Fruit fly (Drosophila melanogaster) whole organism, adult: ENCODE data around the gene Boh2.

Experiments
- CG11617 ChIP-seq: fragments of 200-800 bp; sonication (Bioruptor generic); optimal IDR thresholded peaks from 2 replicates; lab custom pipeline; 2017; ENCODE audit warnings: mild to moderate bottlenecking, missing biosample characterization, missing genetic modification reagents, missing genetic modification characterization
- CG12768 ChIP-seq: fragments of 200-800 bp; sonication (Bioruptor generic); optimal IDR thresholded peaks from 2 replicates; lab custom pipeline; 2017; ENCODE audit warnings: missing biosample characterization, missing genetic modification characterization, mild to moderate bottlenecking, moderate library complexity, missing genetic modification reagents
- CG14711 ChIP-seq: fragments of 200-800 bp; sonication (Bioruptor generic); optimal IDR thresholded peaks from 2 replicates; lab custom pipeline; 2018; ENCODE audit warnings: missing biosample characterization, mild to moderate bottlenecking, missing genetic modification characterization, moderate library complexity
- CG1620 ChIP-seq: fragments of 200-800 bp; sonication (Bioruptor generic); optimal IDR thresholded peaks from 2 replicates; lab custom pipeline; 2016; ENCODE audit warnings: missing biosample characterization, missing genetic modification characterization
- CG33017 ChIP-seq: fragments of 200-800 bp; sonication (Bioruptor generic); optimal IDR thresholded peaks from 2 replicates; lab custom pipeline; 2018; ENCODE audit warnings: missing biosample characterization, mild to moderate bottlenecking, missing genetic modification characterization, moderate library complexity
- CG5204 ChIP-seq: fragments of 200-800 bp; sonication (Bioruptor generic); optimal IDR thresholded peaks from 2 replicates; lab custom pipeline; 2016; ENCODE audit warnings: missing biosample characterization, missing genetic modification characterization
- CG7045 ChIP-seq: fragments of 200-800 bp; sonication (Bioruptor generic); optimal IDR thresholded peaks from 2 replicates; lab custom pipeline; 2017; ENCODE audit warnings: missing biosample characterization, mild to moderate bottlenecking, missing genetic modification characterization
- CG7101 ChIP-seq: fragments of 200-800 bp; sonication (Bioruptor generic); optimal IDR thresholded peaks from 2 replicates; lab custom pipeline; 2018; ENCODE audit warnings: missing biosample characterization, mild to moderate bottlenecking, missing genetic modification characterization, moderate library complexity
- Clk ChIP-seq: fragments of 200-800 bp; sonication (Bioruptor generic); optimal IDR thresholded peaks from 2 replicates; lab custom pipeline; 2017; ENCODE audit warnings: missing biosample characterization, missing genetic modification characterization
- Crg-1 ChIP-seq: fragments of 200-800 bp; sonication (Bioruptor generic); optimal IDR thresholded peaks from 2 replicates; lab custom pipeline; 2016; ENCODE audit warnings: missing biosample characterization, missing genetic modification characterization
- Hr96 ChIP-seq: fragments of 200-800 bp; sonication (Bioruptor generic); optimal IDR thresholded peaks from 2 replicates; lab custom pipeline; 2016; ENCODE audit warnings: missing biosample characterization, missing genetic modification characterization
- Mnt ChIP-seq: fragments of 200-800 bp; sonication (Bioruptor generic); optimal IDR thresholded peaks from 2 replicates; lab custom pipeline; 2016; ENCODE audit warnings: missing biosample characterization, mild to moderate bottlenecking, missing genetic modification characterization
- bab1 ChIP-seq: fragments of 200-800 bp; sonication (Bioruptor generic); optimal IDR thresholded peaks from 3 replicates; lab custom pipeline; 2019; ENCODE audit warnings: missing biosample characterization, mild to moderate bottlenecking, missing genetic modification characterization, moderate library complexity
- cic ChIP-seq: fragments of 200-800 bp; sonication (Bioruptor generic); optimal IDR thresholded peaks from 2 replicates; lab custom pipeline; 2017; ENCODE audit warnings: missing biosample characterization, mild to moderate bottlenecking, missing genetic modification characterization, moderate library complexity
- cnc ChIP-seq, 2 experiments: fragments of >200 bp; optimal IDR thresholded peaks; 2 replicates each; lab custom pipeline; 2017
- kay ChIP-seq: fragments of 200-800 bp; sonication (Bioruptor generic); peaks from one replicate; lab custom pipeline; 2016; ENCODE audit warnings: missing biosample characterization, missing genetic modification characterization, borderline replicate concordance
- ovo ChIP-seq: fragments of 200-800 bp; sonication (Bioruptor generic); optimal IDR thresholded peaks from 2 replicates; lab custom pipeline; 2016; ENCODE audit warnings: missing biosample characterization, missing genetic modification characterization
- pad ChIP-seq: fragments of 200-800 bp; sonication (Bioruptor generic); optimal IDR thresholded peaks from 3 replicates; lab custom pipeline; 2017; ENCODE audit warnings: missing biosample characterization, missing genetic modification characterization, mild to moderate bottlenecking, moderate library complexity, missing genetic modification reagents
- tj ChIP-seq: fragments of 200-800 bp; sonication (Bioruptor generic); optimal IDR thresholded peaks from 3 replicates; lab custom pipeline; 2017; ENCODE audit warnings: missing biosample characterization, mild to moderate bottlenecking, missing genetic modification characterization, moderate library complexity
- toe ChIP-seq: fragments of 200-800 bp; sonication (Bioruptor generic); optimal IDR thresholded peaks from 2 replicates; lab custom pipeline; 2016; ENCODE audit warnings: missing biosample characterization, missing genetic modification characterization

Gene Boh2

DNA sequence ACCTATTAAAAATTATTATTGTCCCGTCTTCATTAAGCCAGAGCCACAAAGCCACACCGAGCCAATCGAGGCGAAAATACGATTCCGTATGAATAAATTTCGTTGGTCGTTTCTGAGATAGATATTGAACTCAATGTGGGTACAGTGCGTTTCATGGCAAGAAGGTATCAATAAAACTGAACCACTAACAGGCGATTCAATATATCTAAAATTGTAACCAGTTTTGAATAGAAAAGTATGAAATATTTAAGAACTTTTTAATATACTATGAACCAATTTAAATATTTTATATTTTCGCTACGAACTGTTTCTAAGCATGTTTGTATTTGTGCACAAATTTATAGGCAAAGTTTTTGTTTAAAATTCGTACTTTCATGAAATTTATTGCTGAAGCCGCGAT is 20.2 kb downstream of the Boh2 start:
- no peak for TF ChIP-seq cic
- TF ChIP-seq cnc (optimal IDR thresholded peaks at IDR 0.05; lab: Kevin White, UChicago): no peak
- no peak for TF ChIP-seq CG7101 (tag; lab: Kevin White, UChicago)
- TF ChIP-seq Mnt: no peak
- TF ChIP-seq Clk: no peak
- no peak for TF ChIP-seq bab1 (GFP tag; lab: Kevin White, UChicago)
- no peak for TF ChIP-seq CG1620
- no peak for TF ChIP-seq Crg-1
- no peak for TF ChIP-seq Hr96 (GFP tag; lab: Kevin White, UChicago)
- no peak for TF ChIP-seq kay (GFP tag; lab: Kevin White, UChicago)
- TF ChIP-seq tj (GFP tag; lab: Kevin White, UChicago): no peak
- TF ChIP-seq CG5204: no peak
- no peak for TF ChIP-seq pad (GFP tag; lab: Kevin White, UChicago)
- no peak for TF ChIP-seq ovo (GFP tag; lab: Kevin White, UChicago)
- TF ChIP-seq CG7045: no peak
- no peak for TF ChIP-seq CG33017 (tag; lab: Kevin White, UChicago)
- TF ChIP-seq CG12768 (GFP tag; lab: Kevin White, UChicago): no peak
- TF ChIP-seq toe: no peak
- TF ChIP-seq CG14711: no peak

dm6 chr2L:11200734-11201133 is 21.9 kb downstream of the Boh2 start:
- no peak for TF ChIP-seq kay (GFP tag; lab: Kevin White, UChicago)
- TF ChIP-seq CG33017 (tag; lab: Kevin White, UChicago): no peak
- TF ChIP-seq cic: no peak
- no peak for TF ChIP-seq tj (GFP tag; lab: Kevin White, UChicago)
- TF ChIP-seq toe: no peak
- no peak for TF ChIP-seq cnc (optimal IDR thresholded peaks at IDR 0.05; lab: Kevin White, UChicago)
- TF ChIP-seq Crg-1: no peak
- TF ChIP-seq pad (GFP tag; lab: Kevin White, UChicago): no peak
- TF ChIP-seq CG14711: no peak
- TF ChIP-seq Hr96 (GFP tag; lab: Kevin White, UChicago): no peak
- TF ChIP-seq CG11617 (GFP tag; lab: Kevin White, UChicago): no peak
- no peak for TF ChIP-seq CG1620
- no peak for TF ChIP-seq CG7045
- no peak for TF ChIP-seq Clk
- no peak for TF ChIP-seq CG5204
- no peak for TF ChIP-seq ovo (GFP tag; lab: Kevin White, UChicago)
- TF ChIP-seq CG12768 (GFP tag; lab: Kevin White, UChicago): no peak
- no peak for TF ChIP-seq Mnt

DNA sequence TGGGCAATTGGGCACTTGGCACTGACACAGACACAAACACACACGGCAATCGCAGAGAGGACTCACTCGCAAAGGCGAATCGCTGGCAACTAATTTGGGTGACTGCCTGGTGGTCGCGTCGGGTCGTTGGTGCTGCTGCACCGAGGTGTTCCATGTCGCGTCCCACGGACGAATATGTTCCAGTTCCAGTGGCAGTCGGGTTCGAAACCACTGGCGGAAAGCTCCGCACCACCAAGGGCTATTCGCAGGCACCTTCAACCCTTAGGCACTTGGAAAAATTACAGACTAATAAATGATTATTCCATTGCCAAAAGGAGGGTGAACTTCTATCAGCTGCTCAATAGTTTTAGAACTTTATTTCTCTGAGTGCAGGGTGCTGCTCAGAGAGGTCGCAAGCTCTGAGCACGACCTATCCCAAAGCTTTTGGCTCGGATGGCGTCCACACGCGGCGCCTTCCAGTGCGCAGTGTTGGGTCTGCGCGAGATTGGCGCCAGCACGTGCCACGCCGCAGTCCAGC is 24.7 kb downstream of the Boh2 start, which contains the start of gene Ca-beta:
Gene Ca-beta, minus strand, starts transcription at position 51 of the 517 bp plus-strand sequence.
- TF ChIP-seq bab1 (GFP tag; lab: Kevin White, UChicago): no peak
- peak; percentile 9 for TF ChIP-seq CG33017 (tag; lab: Kevin White, UChicago)
- peak; percentile 16 for TF ChIP-seq pad (GFP tag; lab: Kevin White, UChicago)
- no peak for TF ChIP-seq CG11617 (GFP tag; lab: Kevin White, UChicago)
- no peak for TF ChIP-seq cnc (optimal IDR thresholded peaks at IDR 0.05; lab: Kevin White, UChicago)
- TF ChIP-seq cic: no peak
- no peak for TF ChIP-seq CG14711
- TF ChIP-seq Crg-1: no peak
- no peak for TF ChIP-seq kay (GFP tag; lab: Kevin White, UChicago)
- peak; percentile 10 for TF ChIP-seq CG7045
- peak; percentile 70 for TF ChIP-seq CG12768 (GFP tag; lab: Kevin White, UChicago)
- peak; percentile 56 for TF ChIP-seq Hr96 (GFP tag; lab: Kevin White, UChicago)
- peak; percentile 67 for TF ChIP-seq CG5204
- TF ChIP-seq Clk: peak; percentile 19
- TF ChIP-seq CG1620: no peak
- peak; percentile 14 for TF ChIP-seq Mnt
- no peak for TF ChIP-seq tj (GFP tag; lab: Kevin White, UChicago)
- no peak for TF ChIP-seq ovo (GFP tag; lab: Kevin White, UChicago)
- TF ChIP-seq CG7101 (tag; lab: Kevin White, UChicago): peak; percentile 51
- TF ChIP-seq toe: peak; percentile 67

DNA sequence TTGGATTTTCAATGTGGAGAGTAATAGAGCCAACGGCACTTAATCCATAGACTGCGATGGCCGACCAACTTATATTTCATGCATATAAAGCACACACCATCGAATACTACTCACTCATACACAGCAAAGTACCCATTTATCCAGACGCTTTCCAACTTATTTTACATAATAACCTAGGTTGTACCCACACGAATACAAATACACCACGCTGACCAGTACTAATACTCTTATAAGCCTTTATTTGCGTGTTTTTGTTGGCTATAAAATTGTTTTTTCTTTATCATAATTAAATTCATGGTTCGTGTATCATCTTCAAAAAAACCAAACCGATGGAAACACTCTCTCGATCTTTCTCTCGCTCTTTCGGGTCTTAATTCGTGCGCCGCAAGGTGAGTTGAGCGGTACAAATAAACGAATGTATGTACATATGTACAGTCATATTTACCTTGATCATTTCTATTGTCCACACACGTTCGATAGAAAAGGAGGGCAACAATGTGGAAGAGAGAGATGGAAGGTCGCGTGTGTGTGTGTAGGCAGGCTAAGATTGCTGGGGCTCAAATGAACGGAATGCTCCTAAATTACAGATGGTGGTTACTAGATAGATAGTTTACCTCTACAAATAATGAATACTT is 27.9 kb downstream of the Boh2 start:
- TF ChIP-seq CG11617 (GFP tag; lab: Kevin White, UChicago) (no peak), CG7045 (no peak), ovo (GFP tag; lab: Kevin White, UChicago) (no peak), Hr96 (GFP tag; lab: Kevin White, UChicago) (no peak), CG7101 (tag; lab: Kevin White, UChicago) (no peak), Mnt (no peak), bab1 (GFP tag; lab: Kevin White, UChicago) (no peak), CG1620 (no peak), CG14711 (no peak), cnc (optimal IDR thresholded peaks at IDR 0.05; lab: Kevin White, UChicago) (no peak), cic (no peak), Clk (no peak), CG5204 (no peak), tj (GFP tag; lab: Kevin White, UChicago) (no peak), toe (no peak), CG33017 (tag; lab: Kevin White, UChicago) (no peak), kay (GFP tag; lab: Kevin White, UChicago) (no peak), pad (GFP tag; lab: Kevin White, UChicago) (no peak), CG12768 (GFP tag; lab: Kevin White, UChicago) (no peak), Crg-1 (no peak)

dm6 chr2L:11207471-11207870 is 28.6 kb downstream of the Boh2 start:
- no peak for TF ChIP-seq kay (GFP tag; lab: Kevin White, UChicago)
- no peak for TF ChIP-seq Mnt
- TF ChIP-seq cic: no peak
- no peak for TF ChIP-seq CG7045
- TF ChIP-seq ovo (GFP tag; lab: Kevin White, UChicago): no peak
- no peak for TF ChIP-seq bab1 (GFP tag; lab: Kevin White, UChicago)
- TF ChIP-seq CG7101 (tag; lab: Kevin White, UChicago): no peak
- no peak for TF ChIP-seq CG12768 (GFP tag; lab: Kevin White, UChicago)
- TF ChIP-seq Crg-1: no peak
- TF ChIP-seq CG11617 (GFP tag; lab: Kevin White, UChicago): no peak
- no peak for TF ChIP-seq tj (GFP tag; lab: Kevin White, UChicago)
- TF ChIP-seq cnc (optimal IDR thresholded peaks at IDR 0.05; lab: Kevin White, UChicago): no peak
- TF ChIP-seq CG1620: no peak
- TF ChIP-seq CG33017 (tag; lab: Kevin White, UChicago): no peak
